Worm (Caenorhabditis elegans) whole organism, late embryonic: ENCODE data around the gene ceh-87.

Source experiments
- K02D7.2 ChIP-seq: sonication (generic microtip); optimal IDR thresholded peaks from 2 replicates; lab custom pipeline; 2017; ENCODE audit warnings: mild to moderate bottlenecking, missing genetic modification characterization, missing compliant biosample characterization
- T23F11.4 ChIP-seq: fragments of 200-800 bp; sonication (Bioruptor generic); optimal IDR thresholded peaks from 2 replicates; lab custom pipeline; 2018; ENCODE audit warnings: mild to moderate bottlenecking, missing genetic modification characterization, missing compliant biosample characterization
- Y22D7AL.16 ChIP-seq: sonication (generic microtip); optimal IDR thresholded peaks from 2 replicates; lab custom pipeline; 2016; ENCODE audit warnings: missing genetic modification characterization, missing compliant biosample characterization
- ceh-14 ChIP-seq: sonication (generic microtip); optimal IDR thresholded peaks from 2 replicates; lab custom pipeline; 2016; ENCODE audit warnings: missing genotype, missing genetic modification characterization, missing compliant biosample characterization
- ceh-18 ChIP-seq: sonication (generic microtip); optimal IDR thresholded peaks from 2 replicates; lab custom pipeline; 2016; ENCODE audit warnings: missing genetic modification characterization, missing compliant biosample characterization
- ceh-19 ChIP-seq: fragments of 200-800 bp; sonication (Bioruptor generic); optimal IDR thresholded peaks from 2 replicates; lab custom pipeline; 2018; ENCODE audit warnings: mild to moderate bottlenecking, missing genetic modification characterization, missing compliant biosample characterization
- ceh-2 ChIP-seq: sonication (generic microtip); optimal IDR thresholded peaks from 2 replicates; lab custom pipeline; 2016; ENCODE audit warnings: missing genotype, missing genetic modification characterization, missing compliant biosample characterization
- ceh-22 ChIP-seq: sonication (generic microtip); optimal IDR thresholded peaks from 2 replicates; lab custom pipeline; 2017; ENCODE audit warnings: missing biosample characterization, missing genetic modification characterization
- ceh-30 ChIP-seq: fragments of 150-350 bp; optimal IDR thresholded peaks from 2 replicates; lab custom pipeline; 2014; ENCODE audit warnings: missing biosample characterization, missing genetic modification characterization
- ceh-34 ChIP-seq: sonication (generic microtip); optimal IDR thresholded peaks from 2 replicates; lab custom pipeline; 2016; ENCODE audit warnings: mild to moderate bottlenecking, missing genetic modification characterization, missing compliant biosample characterization
- ceh-45 ChIP-seq: fragments of 200-800 bp; sonication (Bioruptor generic); IDR thresholded peaks from 2 replicates; pipeline ENCODE4 v1.3.6; 2022; ENCODE audit warnings: missing genetic modification reagents, missing genetic modification characterization, missing compliant biosample characterization
- ceh-6 ChIP-seq: fragments of 200-800 bp; sonication (Bioruptor generic); optimal IDR thresholded peaks from 2 replicates; lab custom pipeline; 2018; ENCODE audit warnings: mild to moderate bottlenecking, missing genetic modification characterization, missing compliant biosample characterization
- ceh-9 ChIP-seq: sonication (generic microtip); optimal IDR thresholded peaks from 2 replicates; lab custom pipeline; 2016; ENCODE audit warnings: mild to moderate bottlenecking, missing genetic modification characterization, inconsistent platforms, missing compliant biosample characterization
- che-1 ChIP-seq: sonication (generic microtip); optimal IDR thresholded peaks from 2 replicates; lab custom pipeline; 2016; ENCODE audit warnings: mild to moderate bottlenecking, missing genetic modification characterization, missing compliant biosample characterization
- elt-2 ChIP-seq: sonication (generic microtip); optimal IDR thresholded peaks from 2 replicates; lab custom pipeline; 2016; ENCODE audit warnings: missing genetic modification reagents, missing genetic modification characterization, missing compliant biosample characterization
- elt-4 ChIP-seq: sonication (generic microtip); optimal IDR thresholded peaks from 2 replicates; lab custom pipeline; 2016; ENCODE audit warnings: missing genetic modification characterization, missing compliant biosample characterization
- fax-1 ChIP-seq: sonication (generic microtip); optimal IDR thresholded peaks from 2 replicates; lab custom pipeline; 2016; ENCODE audit warnings: missing genotype, missing genetic modification characterization, missing compliant biosample characterization
- fkh-6 ChIP-seq: sonication (generic microtip); optimal IDR thresholded peaks from 2 replicates; lab custom pipeline; 2016; ENCODE audit warnings: missing genetic modification characterization, missing compliant biosample characterization
- gmeb-2 ChIP-seq: sonication (generic microtip); optimal IDR thresholded peaks from 2 replicates; lab custom pipeline; 2016; ENCODE audit warnings: missing genetic modification characterization, inconsistent platforms, missing compliant biosample characterization
- hlh-13 ChIP-seq: fragments of 200-800 bp; sonication (Bioruptor generic); optimal IDR thresholded peaks from 2 replicates; lab custom pipeline; 2018; ENCODE audit warnings: mild to moderate bottlenecking, missing genetic modification characterization, missing compliant biosample characterization
- hlh-15 ChIP-seq: sonication (generic microtip); optimal IDR thresholded peaks from 2 replicates; lab custom pipeline; 2016; ENCODE audit warnings: missing genetic modification characterization, missing compliant biosample characterization
- hlh-6 ChIP-seq: sonication (generic microtip); optimal IDR thresholded peaks from 2 replicates; lab custom pipeline; 2016; ENCODE audit warnings: missing genotype, missing genetic modification characterization, missing compliant biosample characterization
- mec-3 ChIP-seq: sonication (generic microtip); optimal IDR thresholded peaks from 2 replicates; lab custom pipeline; 2016; ENCODE audit warnings: borderline replicate concordance, missing genetic modification characterization, missing compliant biosample characterization
- nfya-1 ChIP-seq: sonication (generic microtip); optimal IDR thresholded peaks from 2 replicates; lab custom pipeline; 2017; ENCODE audit warnings: missing genetic modification characterization, mild to moderate bottlenecking, missing compliant biosample characterization, antibody characterized with exemption, moderate library complexity
- nhr-11 ChIP-seq: fragments of 150-350 bp; optimal IDR thresholded peaks from 2 replicates; lab custom pipeline; 2014; ENCODE audit warnings: missing biosample characterization, missing genetic modification characterization
- npax-4 ChIP-seq: sonication (generic microtip); optimal IDR thresholded peaks from 2 replicates; lab custom pipeline; 2016; ENCODE audit warnings: missing genetic modification characterization, missing compliant biosample characterization
- pag-3 ChIP-seq: sonication (generic microtip); optimal IDR thresholded peaks from 2 replicates; lab custom pipeline; 2016; ENCODE audit warnings: missing compliant biosample characterization, missing genetic modification characterization, borderline replicate concordance
- pha-2 ChIP-seq: sonication (generic microtip); optimal IDR thresholded peaks from 2 replicates; lab custom pipeline; 2017; ENCODE audit warnings: mild to moderate bottlenecking, missing genetic modification characterization, missing compliant biosample characterization
- pha-4 ChIP-seq: fragments of 150-350 bp; optimal IDR thresholded peaks from 2 replicates; lab custom pipeline; 2018; ENCODE audit warnings: missing biosample characterization, missing genetic modification reagents, missing genetic modification characterization
- pqm-1 ChIP-seq: sonication (generic microtip); optimal IDR thresholded peaks from 2 replicates; lab custom pipeline; 2016; ENCODE audit warnings: missing genetic modification characterization, missing compliant biosample characterization
- pros-1 ChIP-seq: fragments of 150-350 bp; optimal IDR thresholded peaks from 2 replicates; lab custom pipeline; 2014; ENCODE audit warnings: missing biosample characterization, missing genetic modification reagents, missing genetic modification characterization
- ref-2 ChIP-seq: sonication (generic microtip); optimal IDR thresholded peaks from 2 replicates; lab custom pipeline; 2016; ENCODE audit warnings: missing genetic modification characterization, missing compliant biosample characterization
- rnt-1 ChIP-seq: sonication (generic microtip); optimal IDR thresholded peaks from 2 replicates; lab custom pipeline; 2016; ENCODE audit warnings: missing genetic modification characterization, missing compliant biosample characterization
- sdc-2 ChIP-seq: sonication (generic microtip); optimal IDR thresholded peaks from 2 replicates; lab custom pipeline; 2016; ENCODE audit warnings: missing genotype, missing genetic modification characterization, missing compliant biosample characterization
- sox-2 ChIP-seq: fragments of 200-800 bp; sonication (Bioruptor generic); IDR thresholded peaks from 2 replicates; pipeline ENCODE4 v1.3.6; 2022; ENCODE audit warnings: missing genetic modification reagents, missing genetic modification characterization, missing compliant biosample characterization
- ttx-3 ChIP-seq: sonication (generic microtip); optimal IDR thresholded peaks from 2 replicates; lab custom pipeline; 2016; ENCODE audit warnings: missing genetic modification reagents, missing genetic modification characterization, missing compliant biosample characterization
- unc-3 ChIP-seq, 2 experiments: fragments of 200-800 bp in 1 of 2; sonication (Bioruptor generic) in 1 of 2; sonication (generic microtip) in 1 of 2; conservative IDR thresholded peaks in 1 of 2; optimal IDR thresholded peaks in 1 of 2; 2 replicates each; pipeline versions ENCODE4 v1.3.6 to Lab custom; 2016 to 2022; ENCODE audit warnings: missing compliant biosample characterization in 2 of 2, missing genetic modification characterization in 2 of 2, missing genetic modification reagents in 1 of 2

Gene ceh-87

DNA sequence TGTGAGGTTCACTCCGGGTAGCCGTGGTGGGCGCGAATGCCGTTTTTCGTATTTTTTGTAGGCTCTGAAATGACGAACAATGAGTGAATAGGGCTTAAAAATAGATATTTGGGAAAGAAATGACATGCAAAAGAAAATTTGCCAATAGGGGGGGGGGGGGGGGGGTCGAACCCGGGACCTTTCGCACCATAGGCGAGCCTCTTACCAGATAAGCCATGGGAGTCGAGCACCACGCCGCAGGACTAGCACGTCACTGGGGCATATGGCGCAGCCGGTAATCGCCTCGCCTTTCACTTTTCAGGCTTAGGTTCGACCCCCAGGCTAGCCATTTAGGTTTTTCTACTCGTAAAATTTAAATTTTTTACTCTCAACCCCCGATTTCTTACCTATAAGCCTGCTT is 35.1 kb upstream of the ceh-87 start:
- no peak for TF ChIP-seq nfya-1 (tag; lab: Kevin White, UChicago)
- TF ChIP-seq K02D7.2 (tag; lab: Kevin White, UChicago), result no peak
- TF ChIP-seq npax-4 (tag; lab: Kevin White, UChicago), result no peak
- no peak for TF ChIP-seq pha-4 (tag; lab: Kevin White, UChicago)

ce11 chrII:2717335-2717734 is 33.2 kb upstream of the ceh-87 start, which contains the start of gene T05A8.3:
Gene T05A8.3, minus strand, starts transcription at chrII:2717435.
- TF ChIP-seq ceh-45 (GFP tag; lab: Robert Waterston, UW) (no peak), elt-2 (tag; lab: Kevin White, UChicago) (no peak), npax-4 (tag; lab: Kevin White, UChicago) (no peak), pros-1 (no peak)

- TF ChIP-seq pros-1 (no peak), sdc-2 (tag; lab: Kevin White, UChicago) (no peak)
Measured at ce11 chrII:2710919-2711318, 26.8 kb upstream of the ceh-87 start, which contains the start of gene T05A8.2. Gene T05A8.2, minus strand, starts transcription at chrII:2711019.

- TF ChIP-seq ref-2 (tag; lab: Kevin White, UChicago), result no peak
- no peak for TF ChIP-seq ceh-22
- no peak for TF ChIP-seq ceh-14 (tag; lab: Kevin White, UChicago)
- no peak for TF ChIP-seq fax-1
- TF ChIP-seq elt-4 (tag; lab: Kevin White, UChicago), result no peak
Measured at ce11 chrII:2709942-2710341, 25.8 kb upstream of the ceh-87 start, which contains the start of gene T05A8.1. Gene T05A8.1, minus strand, starts transcription at chrII:2710042.

DNA sequence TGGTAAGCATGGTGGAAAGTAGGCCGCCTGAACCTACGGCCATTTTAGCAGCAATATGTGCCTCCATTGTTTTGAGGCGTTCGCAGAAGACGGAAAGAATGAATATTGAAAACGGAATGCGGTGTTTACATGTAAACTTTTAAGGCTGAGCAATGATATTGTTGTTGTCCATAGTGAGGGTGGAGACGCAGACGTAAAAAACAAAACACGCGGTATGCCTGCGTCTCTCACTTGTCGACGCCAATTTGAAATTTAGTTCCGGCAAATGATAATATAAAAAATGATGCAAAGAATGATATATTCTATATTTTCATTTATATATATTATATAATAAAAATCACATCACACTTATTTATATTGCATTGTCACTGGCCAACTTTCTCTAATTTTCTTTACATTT is 23.8 kb upstream of the ceh-87 start, which contains the start of gene Y47G7B.2:
Y47G7B.2 (minus strand) TSS at position 143 of the 400 bp plus-strand sequence.
- no peak for TF ChIP-seq ceh-19
- no peak for TF ChIP-seq nhr-11 (tag; lab: Kevin White, UChicago)
- TF ChIP-seq unc-3 (GFP tag; conservative IDR thresholded peaks at IDR 0.05; lab: Robert Waterston, UW), result no peak
- TF ChIP-seq unc-3 (tag; optimal IDR thresholded peaks at IDR 0.05; lab: Kevin White, UChicago), result no peak
- no peak for TF ChIP-seq fkh-6
- TF ChIP-seq ceh-34 (tag; lab: Kevin White, UChicago), result no peak
- TF ChIP-seq ceh-9, result no peak
- TF ChIP-seq pha-4 (tag; lab: Kevin White, UChicago), result no peak
- TF ChIP-seq pag-3 (tag; lab: Kevin White, UChicago), result no peak

DNA sequence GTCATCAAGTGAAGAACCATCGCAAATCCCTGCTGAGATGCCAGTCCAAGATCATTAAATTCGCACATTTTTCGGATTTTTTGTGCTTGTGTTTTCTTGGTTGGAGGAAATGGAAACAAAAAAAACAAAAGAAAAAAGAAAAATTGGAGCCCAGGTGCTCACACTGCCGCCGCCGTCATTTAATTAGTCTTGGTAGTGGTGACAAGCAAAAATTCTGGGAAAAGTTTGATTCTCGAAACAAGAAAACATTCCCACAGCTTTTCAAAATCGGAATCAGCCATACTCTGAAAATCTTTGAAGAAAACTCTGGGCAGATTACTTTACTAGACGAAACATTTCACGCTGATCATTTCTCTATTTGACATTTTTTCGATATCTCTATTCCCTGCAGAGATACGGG is 21.1 kb upstream of the ceh-87 start, which contains the start of gene srh-128:
srh-128 (minus strand) TSS at position 101 of the 400 bp plus-strand sequence.
- TF ChIP-seq hlh-13 (GFP tag; lab: Kevin White, UChicago) (no peak), pha-2 (no peak), che-1 (no peak), elt-4 (tag; lab: Kevin White, UChicago) (no peak), hlh-6 (tag; lab: Kevin White, UChicago) (no peak), pqm-1 (no peak), hlh-15 (tag; lab: Kevin White, UChicago) (no peak), gmeb-2 (tag; lab: Kevin White, UChicago) (no peak), ceh-2 (tag; lab: Kevin White, UChicago) (no peak)

DNA sequence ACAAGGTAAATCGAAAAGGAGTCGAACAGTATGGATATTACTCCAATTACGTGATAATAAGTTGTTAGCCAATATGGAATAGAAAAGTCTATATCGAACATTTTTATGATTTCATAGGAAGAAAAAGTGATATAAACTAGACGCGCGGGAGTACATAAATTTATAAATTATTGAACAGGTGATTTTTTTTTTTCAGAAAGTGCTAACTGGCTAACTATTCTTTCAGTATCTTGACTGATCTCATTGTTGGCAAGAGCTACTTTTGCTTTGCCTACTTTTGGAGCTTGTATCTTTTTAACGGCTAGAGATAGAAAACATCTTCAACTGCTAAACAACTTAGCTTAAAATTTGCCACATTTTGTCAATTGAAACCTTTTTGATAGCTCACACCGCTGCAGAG is 18.6 kb upstream of the ceh-87 start, which contains the start of gene sri-60:
sri-60 (minus strand) TSS at position 101 of the 400 bp plus-strand sequence.
- TF ChIP-seq ceh-30 (tag; lab: Kevin White, UChicago), result no peak
- no peak for TF ChIP-seq ceh-18 (tag; lab: Kevin White, UChicago)
- TF ChIP-seq elt-4 (tag; lab: Kevin White, UChicago), result no peak
- no peak for TF ChIP-seq mec-3 (tag; lab: Kevin White, UChicago)
- TF ChIP-seq rnt-1 (tag; lab: Kevin White, UChicago), result no peak
- no peak for TF ChIP-seq K02D7.2 (tag; lab: Kevin White, UChicago)
- no peak for TF ChIP-seq ceh-22
- no peak for TF ChIP-seq ttx-3
- TF ChIP-seq ceh-6, result no peak
- TF ChIP-seq elt-2 (tag; lab: Kevin White, UChicago), result no peak
- no peak for TF ChIP-seq T23F11.4 (GFP tag; lab: Kevin White, UChicago)
- TF ChIP-seq sox-2 (GFP tag; lab: Robert Waterston, UW), result no peak
- TF ChIP-seq hlh-13 (GFP tag; lab: Kevin White, UChicago), result no peak
- TF ChIP-seq ceh-19, result no peak
- TF ChIP-seq ceh-2 (tag; lab: Kevin White, UChicago), result no peak
- TF ChIP-seq npax-4 (tag; lab: Kevin White, UChicago), result no peak
- no peak for TF ChIP-seq Y22D7AL.16 (tag; lab: Kevin White, UChicago)
- no peak for TF ChIP-seq unc-3 (GFP tag; conservative IDR thresholded peaks at IDR 0.05; lab: Robert Waterston, UW)
- no peak for TF ChIP-seq unc-3 (tag; optimal IDR thresholded peaks at IDR 0.05; lab: Kevin White, UChicago)
- TF ChIP-seq, all 69 proteins: peak for 0
